Worm (Caenorhabditis elegans) whole organism, young adult: ENCODE data around the gene srw-115.

ENCODE experiments used
- D2030.7 ChIP-seq: fragments of 200-800 bp; sonication (Bioruptor generic); IDR thresholded peaks from 2 replicates; pipeline ENCODE4 v1.3.6; 2022; ENCODE audit warnings: missing genetic modification reagents, missing genetic modification characterization, missing compliant biosample characterization
- F33H1.4 ChIP-seq: fragments of 200-800 bp; sonication (Bioruptor generic); IDR thresholded peaks from 2 replicates; pipeline ENCODE4 v1.3.6; 2022; ENCODE audit warnings: missing genetic modification reagents, missing genetic modification characterization, missing compliant biosample characterization
- K11D2.4 ChIP-seq: fragments of 200-800 bp; sonication (Bioruptor generic); IDR thresholded peaks from 2 replicates; pipeline ENCODE4 v1.3.6; 2022; ENCODE audit warnings: missing genetic modification reagents, missing genetic modification characterization, missing compliant biosample characterization
- T07F8.4 ChIP-seq: sonication (generic microtip); optimal IDR thresholded peaks from 2 replicates; lab custom pipeline; 2016; ENCODE audit warnings: mild to moderate bottlenecking, missing genetic modification characterization, moderate library complexity, missing compliant biosample characterization
- T26A5.8 ChIP-seq: sonication (generic microtip); optimal IDR thresholded peaks from 2 replicates; lab custom pipeline; 2016; ENCODE audit warnings: missing genetic modification characterization, missing compliant biosample characterization
- Y56A3A.18 ChIP-seq: fragments of 200-800 bp; sonication (Bioruptor generic); IDR thresholded peaks from 2 replicates; pipeline ENCODE4 v1.3.6; 2022; ENCODE audit warnings: missing genetic modification reagents, missing genetic modification characterization, missing compliant biosample characterization
- aptf-2 ChIP-seq: fragments of 200-800 bp; sonication (Bioruptor generic); conservative IDR thresholded peaks from 2 replicates; pipeline ENCODE4 v1.3.6; 2022; ENCODE audit warnings: missing genetic modification reagents, missing genetic modification characterization, missing compliant biosample characterization
- bed-2 ChIP-seq: fragments of 200-800 bp; sonication (Bioruptor generic); IDR thresholded peaks from 2 replicates; pipeline ENCODE4 v1.3.6; 2022; ENCODE audit warnings: missing genetic modification reagents, missing genetic modification characterization, missing compliant biosample characterization
- cebp-1 ChIP-seq, 2 experiments: fragments of 200-800 bp in 1 of 2; sonication (Bioruptor generic) in 1 of 2; sonication (generic microtip) in 1 of 2; IDR thresholded peaks in 1 of 2; optimal IDR thresholded peaks in 1 of 2; 2 replicates each; pipeline versions ENCODE4 v1.3.6 to Lab custom; 2017 to 2022; ENCODE audit warnings: missing compliant biosample characterization in 2 of 2, missing genetic modification characterization in 2 of 2, mild to moderate bottlenecking in 1 of 2, missing genetic modification reagents in 1 of 2, moderate library complexity in 1 of 2
- ceh-27 ChIP-seq: fragments of 200-800 bp; sonication (Bioruptor generic); optimal IDR thresholded peaks from 2 replicates; lab custom pipeline; 2018; ENCODE audit warnings: mild to moderate bottlenecking, missing genetic modification characterization, moderate library complexity, missing compliant biosample characterization
- ceh-40 ChIP-seq: fragments of 200-800 bp; sonication (Bioruptor generic); IDR thresholded peaks from 2 replicates; pipeline ENCODE4 v1.3.6; 2022; ENCODE audit warnings: missing genetic modification characterization, missing compliant biosample characterization
- ceh-79 ChIP-seq: sonication (generic microtip); optimal IDR thresholded peaks from 2 replicates; lab custom pipeline; 2017; ENCODE audit warnings: mild to moderate bottlenecking, missing genetic modification characterization, missing compliant biosample characterization
- chd-7 ChIP-seq: sonication (generic microtip); optimal IDR thresholded peaks from 2 replicates; lab custom pipeline; 2016; ENCODE audit warnings: mild to moderate bottlenecking, missing genetic modification characterization, moderate library complexity, missing compliant biosample characterization
- dox-1 ChIP-seq: fragments of 200-800 bp; sonication (Bioruptor generic); IDR thresholded peaks from 2 replicates; pipeline ENCODE4 v1.3.6; 2022; ENCODE audit warnings: missing genetic modification reagents, missing genetic modification characterization, missing compliant biosample characterization
- dpff-1 ChIP-seq: sonication (generic microtip); optimal IDR thresholded peaks from 2 replicates; lab custom pipeline; 2017; ENCODE audit warnings: mild to moderate bottlenecking, missing genetic modification characterization, missing compliant biosample characterization
- dpl-1 ChIP-seq: fragments of 150-350 bp; optimal IDR thresholded peaks from 2 replicates; lab custom pipeline; 2014; ENCODE audit warnings: missing biosample characterization, missing genetic modification reagents, missing genetic modification characterization
- egl-18 ChIP-seq: fragments of 200-800 bp; sonication (Bioruptor generic); IDR thresholded peaks from 2 replicates; pipeline ENCODE4 v1.3.6; 2022; ENCODE audit warnings: missing genetic modification reagents, missing genetic modification characterization, missing compliant biosample characterization
- him-1 ChIP-seq: sonication (generic microtip); optimal IDR thresholded peaks from 2 replicates; lab custom pipeline; 2016; ENCODE audit warnings: missing genotype, missing genetic modification reagents, missing genetic modification characterization, missing compliant biosample characterization
- hlh-12 ChIP-seq: sonication (generic microtip); optimal IDR thresholded peaks from 2 replicates; lab custom pipeline; 2016; ENCODE audit warnings: missing genetic modification characterization, missing compliant biosample characterization
- hlh-26 ChIP-seq: fragments of 200-800 bp; sonication (Bioruptor generic); conservative IDR thresholded peaks from 2 replicates; pipeline ENCODE4 v1.3.6; 2022; ENCODE audit warnings: missing genetic modification reagents, missing genetic modification characterization, missing compliant biosample characterization
- hrde-1 ChIP-seq: sonication (generic microtip); optimal IDR thresholded peaks from 2 replicates; lab custom pipeline; 2016; ENCODE audit warnings: missing genetic modification characterization, mild to moderate bottlenecking, missing compliant biosample characterization, moderate library complexity, missing genotype, missing genetic modification reagents, borderline replicate concordance
- hsf-1 ChIP-seq: fragments of 200-800 bp; sonication (Bioruptor generic); IDR thresholded peaks from 2 replicates; pipeline ENCODE4 v1.3.6; 2022; ENCODE audit warnings: missing genetic modification reagents, missing genetic modification characterization, missing compliant biosample characterization
- lag-1 ChIP-seq: fragments of 200-800 bp; sonication (Bioruptor generic); IDR thresholded peaks from 2 replicates; pipeline ENCODE4 v1.3.6; 2022; ENCODE audit warnings: missing genetic modification reagents, missing genetic modification characterization, missing compliant biosample characterization
- let-526 ChIP-seq: fragments of 200-800 bp; sonication (Bioruptor generic); IDR thresholded peaks from 2 replicates; pipeline ENCODE4 v1.3.6; 2022; ENCODE audit warnings: missing genetic modification reagents, missing genetic modification characterization, missing compliant biosample characterization
- madf-10 ChIP-seq: sonication (generic microtip); optimal IDR thresholded peaks from 2 replicates; lab custom pipeline; 2016; ENCODE audit warnings: mild to moderate bottlenecking, missing genetic modification characterization, missing compliant biosample characterization
- madf-3 ChIP-seq: fragments of 200-800 bp; sonication (Bioruptor generic); IDR thresholded peaks from 2 replicates; pipeline ENCODE4 v1.3.6; 2022; ENCODE audit warnings: missing genetic modification reagents, missing genetic modification characterization, missing compliant biosample characterization
- madf-6 ChIP-seq: fragments of 200-800 bp; sonication (Bioruptor generic); IDR thresholded peaks from 2 replicates; pipeline ENCODE4 v1.3.6; 2022; ENCODE audit warnings: missing genetic modification reagents, missing genetic modification characterization, missing compliant biosample characterization
- madf-8 ChIP-seq: fragments of 200-800 bp; sonication (Bioruptor generic); conservative IDR thresholded peaks from 2 replicates; pipeline ENCODE4 v1.3.6; 2022; ENCODE audit warnings: missing genetic modification reagents, missing genetic modification characterization, missing compliant biosample characterization
- mes-4 ChIP-seq: sonication (generic microtip); optimal IDR thresholded peaks from 2 replicates; lab custom pipeline; 2016; ENCODE audit warnings: missing genotype, missing genetic modification characterization, missing compliant biosample characterization
- mxl-1 ChIP-seq: sonication (generic microtip); optimal IDR thresholded peaks from 2 replicates; lab custom pipeline; 2016; ENCODE audit warnings: missing genetic modification characterization, missing compliant biosample characterization
- nhr-90 ChIP-seq: sonication (generic microtip); optimal IDR thresholded peaks from 2 replicates; lab custom pipeline; 2016; ENCODE audit warnings: missing genotype, mild to moderate bottlenecking, missing genetic modification characterization, missing compliant biosample characterization
- pha-4 ChIP-seq: fragments of 150-350 bp; sonication (generic microtip); optimal IDR thresholded peaks from 2 replicates; lab custom pipeline; 2014; ENCODE audit warnings: missing biosample characterization, missing genetic modification reagents, missing genetic modification characterization
- sdz-38 ChIP-seq: sonication (generic microtip); optimal IDR thresholded peaks from 2 replicates; lab custom pipeline; 2016; ENCODE audit warnings: missing genotype, missing genetic modification characterization, missing compliant biosample characterization
- snpc-1.1 ChIP-seq: sonication (generic microtip); optimal IDR thresholded peaks from 2 replicates; lab custom pipeline; 2017; ENCODE audit warnings: missing genetic modification characterization, mild to moderate bottlenecking, missing compliant biosample characterization, antibody characterized with exemption, moderate library complexity, missing genotype, missing genetic modification reagents; ENCODE audit not compliant: insufficient read depth
- snpc-3.4 ChIP-seq: sonication (generic microtip); optimal IDR thresholded peaks from 2 replicates; lab custom pipeline; 2017; ENCODE audit warnings: missing genetic modification characterization, mild to moderate bottlenecking, missing compliant biosample characterization, antibody characterized with exemption, moderate library complexity, missing genotype, missing genetic modification reagents
- tbp1 ChIP-seq: fragments of 200-800 bp; sonication (Bioruptor generic); optimal IDR thresholded peaks from 2 replicates; lab custom pipeline; 2018; ENCODE audit warnings: mild to moderate bottlenecking, missing genetic modification characterization, missing compliant biosample characterization
- unc-130 ChIP-seq: sonication (generic microtip); optimal IDR thresholded peaks from 2 replicates; lab custom pipeline; 2016; ENCODE audit warnings: missing genetic modification reagents, missing genetic modification characterization, missing compliant biosample characterization
- ztf-18 ChIP-seq: sonication (generic microtip); optimal IDR thresholded peaks from 2 replicates; lab custom pipeline; 2016; ENCODE audit warnings: missing genotype, mild to moderate bottlenecking, missing genetic modification characterization, missing compliant biosample characterization
- ztf-22 ChIP-seq: fragments of 200-800 bp; sonication (Bioruptor generic); optimal IDR thresholded peaks from 2 replicates; lab custom pipeline; 2018; ENCODE audit warnings: mild to moderate bottlenecking, missing genetic modification characterization, moderate library complexity, missing compliant biosample characterization
- ztf-26 ChIP-seq: sonication (generic microtip); optimal IDR thresholded peaks from 2 replicates; lab custom pipeline; 2017; ENCODE audit warnings: missing genetic modification characterization, missing compliant biosample characterization
- ztf-28 ChIP-seq: fragments of 200-800 bp; sonication (Bioruptor generic); IDR thresholded peaks from 2 replicates; pipeline ENCODE4 v1.3.6; 2022; ENCODE audit warnings: missing genetic modification reagents, missing genetic modification characterization, missing compliant biosample characterization

Gene srw-115

DNA sequence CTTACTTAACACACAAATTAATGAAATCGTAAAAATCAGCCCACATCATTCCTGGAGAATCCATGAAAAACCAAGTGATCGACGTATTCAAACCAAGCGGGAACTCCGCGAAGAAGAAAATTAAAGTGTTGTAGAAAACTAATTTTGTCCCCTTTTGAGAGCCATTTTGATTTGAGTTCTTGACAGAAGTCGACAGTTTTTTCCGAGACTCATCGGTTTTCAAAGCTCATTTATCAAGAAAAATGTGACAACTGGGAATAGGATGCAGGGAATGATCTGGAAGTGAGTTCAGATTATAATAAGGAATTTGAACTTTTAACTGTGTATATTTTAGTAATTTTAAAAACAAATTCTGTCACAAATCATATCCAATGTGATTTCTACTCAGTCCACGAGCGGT, 17.7 kb upstream of the srw-115 start, which contains the start of gene srw-135:
srw-135 (minus strand) TSS at position 101 of the 400 bp plus-strand sequence.
- TF ChIP-seq Y56A3A.18 (GFP tag; lab: Robert Waterston, UW) (no peak), nhr-90 (no peak), snpc-1.1 (no peak), let-526 (GFP tag; lab: Robert Waterston, UW) (no peak), unc-130 (GFP tag; lab: Kevin White, UChicago) (no peak), dox-1 (no peak)

- TF ChIP-seq F33H1.4: no peak
- no peak for TF ChIP-seq sdz-38
- TF ChIP-seq, all 124 proteins: peak for 0
These were observed 16.8 kb upstream of the srw-115 start, which contains the start of gene srw-136 for ce11 chrV:3010468-3010867. Gene srw-136 (minus strand): TSS chrV:3010568.

- TF ChIP-seq mes-4: no peak
These were observed 12.2 kb upstream of the srw-115 start, which contains the start of gene srw-112 for ce11 chrV:3005964-3006363. Gene srw-112 (minus strand): TSS chrV:3006064.

DNA sequence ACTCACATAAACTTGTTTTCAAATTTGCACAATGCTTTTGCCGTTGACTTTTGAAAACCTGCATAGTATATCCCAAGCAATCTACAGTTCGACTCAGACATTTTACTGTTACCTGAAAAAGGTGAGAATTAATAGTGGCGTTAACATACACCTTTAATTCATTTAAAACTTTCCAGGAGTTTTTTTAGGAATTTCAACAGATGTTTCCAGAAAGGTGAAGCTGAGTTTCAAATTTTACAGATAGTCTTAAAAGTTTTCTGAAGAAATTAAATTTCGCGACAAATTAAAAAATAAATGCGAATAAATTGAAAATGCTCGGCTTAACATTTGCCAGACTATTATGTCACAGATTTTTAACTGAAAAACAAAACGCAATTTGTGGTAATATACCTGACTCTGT, 6.0 kb upstream of the srw-115 start, which contains the start of gene srw-119:
srw-119 (minus strand) TSS at position 101 of the 400 bp plus-strand sequence.
- TF ChIP-seq pha-4 (tag; lab: Kevin White, UChicago): no peak
- TF ChIP-seq ceh-79 (tag; lab: Kevin White, UChicago): no peak
- TF ChIP-seq aptf-2 (GFP tag; lab: Robert Waterston, UW): no peak
- no peak for TF ChIP-seq hlh-12 (tag; lab: Kevin White, UChicago)
- TF ChIP-seq him-1 (tag; lab: Kevin White, UChicago): no peak
- TF ChIP-seq mxl-1 (tag; lab: Kevin White, UChicago): no peak
- no peak for TF ChIP-seq madf-8 (GFP tag; lab: Robert Waterston, UW)
- no peak for TF ChIP-seq K11D2.4 (GFP tag; lab: Robert Waterston, UW)
- TF ChIP-seq hsf-1: no peak
- TF ChIP-seq mes-4: no peak
- TF ChIP-seq bed-2 (GFP tag; lab: Robert Waterston, UW): no peak
- no peak for TF ChIP-seq dpff-1
- TF ChIP-seq tbp1: no peak
- no peak for TF ChIP-seq D2030.7 (GFP tag; lab: Robert Waterston, UW)
- TF ChIP-seq madf-3 (GFP tag; lab: Robert Waterston, UW): no peak
- TF ChIP-seq T07F8.4 (tag; lab: Kevin White, UChicago): no peak
- no peak for TF ChIP-seq ztf-26 (tag; lab: Kevin White, UChicago)
- TF ChIP-seq madf-6 (GFP tag; lab: Robert Waterston, UW): no peak
- TF ChIP-seq, all 124 proteins: peak for 0

DNA sequence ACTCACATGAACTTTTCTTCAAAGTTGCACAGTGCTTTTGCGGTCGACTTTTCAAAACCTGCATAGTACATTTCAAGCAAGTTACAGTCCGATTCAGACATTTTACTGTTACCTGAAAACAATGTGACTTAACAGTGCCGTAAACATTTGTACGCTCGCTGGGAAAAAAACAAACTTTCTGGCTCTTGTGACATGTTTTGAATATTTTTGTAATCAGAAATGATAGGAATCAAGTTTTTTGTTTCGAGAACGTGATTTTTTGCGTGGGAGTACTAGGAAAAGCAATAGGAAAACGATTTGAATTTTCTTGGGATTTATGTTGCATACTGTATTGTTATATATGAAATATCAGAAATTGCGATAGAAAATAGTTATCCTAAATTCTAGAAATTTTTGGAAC, 2.4 kb upstream of the srw-115 start, which contains the start of gene srw-120:
srw-120 (minus strand) TSS at position 101 of the 400 bp plus-strand sequence.
- TF ChIP-seq lag-1 (GFP tag; lab: Robert Waterston, UW): no peak
- no peak for TF ChIP-seq T26A5.8 (tag; lab: Kevin White, UChicago)
- no peak for TF ChIP-seq ztf-22
- TF ChIP-seq dpff-1: no peak
- no peak for TF ChIP-seq egl-18 (GFP tag; lab: Robert Waterston, UW)
- no peak for TF ChIP-seq ztf-28 (GFP tag; lab: Robert Waterston, UW)
- no peak for TF ChIP-seq madf-10 (tag; lab: Kevin White, UChicago)
- TF ChIP-seq chd-7 (tag; lab: Kevin White, UChicago): no peak
- no peak for TF ChIP-seq dpl-1 (GFP tag; lab: Kevin White, UChicago)
- no peak for TF ChIP-seq hlh-26 (GFP tag; lab: Robert Waterston, UW)
- no peak for TF ChIP-seq ceh-27 (GFP tag; lab: Kevin White, UChicago)
- TF ChIP-seq hrde-1 (tag; lab: Kevin White, UChicago): no peak
- TF ChIP-seq ceh-40 (GFP tag; lab: Robert Waterston, UW): no peak
- TF ChIP-seq dox-1: no peak
- no peak for TF ChIP-seq cebp-1 (GFP tag; IDR thresholded peaks at IDR 0.05; lab: Robert Waterston, UW)
- TF ChIP-seq cebp-1 (tag; optimal IDR thresholded peaks at IDR 0.05; lab: Kevin White, UChicago): no peak
- TF ChIP-seq ztf-18 (tag; lab: Kevin White, UChicago): no peak
- no peak for TF ChIP-seq snpc-3.4 (tag; lab: Kevin White, UChicago)
- TF ChIP-seq sdz-38: no peak
- TF ChIP-seq, all 124 proteins: peak for 0
